1 worm cellular context compared by ENCODE assay signal in the genomic region with DNA sequence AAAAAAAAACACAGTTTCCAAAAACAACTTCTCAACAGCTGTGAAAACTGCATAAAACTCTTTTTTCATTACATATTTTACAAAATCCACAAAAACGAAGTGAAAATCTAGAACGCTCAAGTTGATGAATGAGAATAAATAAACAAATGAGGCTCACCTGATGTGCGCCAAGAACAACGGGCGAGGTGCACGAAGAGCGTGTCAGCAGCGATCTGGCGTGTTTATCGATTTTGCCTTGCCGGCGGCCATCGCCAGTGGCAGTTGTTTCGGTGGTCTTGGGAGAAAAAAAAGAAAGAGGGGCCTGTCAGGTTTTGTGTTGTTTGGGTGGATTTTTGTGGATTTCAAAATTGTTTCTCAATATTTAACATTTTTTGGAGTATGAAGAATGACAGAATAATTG.
TF ChIP-seq lines count a peak whose summit lies in the region.

A gene (minus strand): TSS at position 214 of the 400 bp plus-strand sequence.

TF ChIP-seq in whole organism, L1 larva, 84 proteins besides CTCF, POLR2A, EP300 and RAD21 (continued from another document):
- TF ChIP-seq fkh-4 (tag; optimal IDR thresholded peaks at IDR 0.05; lab: Kevin White, UChicago; ENCODE audit: borderline replicate concordance) (no peak), dpl-1 (GFP tag; optimal IDR thresholded peaks at IDR 0.05; lab: Kevin White, UChicago) (peak; percentile 50 to 70 (median 70)), snu-23 (GFP tag; optimal IDR thresholded peaks at IDR 0.05; lab: Kevin White, UChicago) (peak; percentile 83), jun-1 (tag; optimal IDR thresholded peaks at IDR 0.05; lab: Kevin White, UChicago) (peak; percentile 40), sptf-1 (tag; optimal IDR thresholded peaks at IDR 0.05; lab: Kevin White, UChicago) (no peak), nhr-19 (GFP tag; conservative IDR thresholded peaks at IDR 0.05; lab: Robert Waterston, UW) (peak; percentile 81), lin-14 (GFP tag; optimal IDR thresholded peaks at IDR 0.05; lab: Kevin White, UChicago) (peak; percentile 89), rnt-1 (tag; optimal IDR thresholded peaks at IDR 0.05; lab: Kevin White, UChicago) (peak; percentile 93), zag-1 (tag; optimal IDR thresholded peaks at IDR 0.05; lab: Kevin White, UChicago) (peak; percentile 5), unc-98 (GFP tag; IDR thresholded peaks at IDR 0.05; lab: Robert Waterston, UW) (no peak), pqm-1 (tag; optimal IDR thresholded peaks at IDR 0.05; lab: Kevin White, UChicago) (no peak), mef-2 (tag; optimal IDR thresholded peaks at IDR 0.05; lab: Kevin White, UChicago) (no peak), elt-3 (tag; optimal IDR thresholded peaks at IDR 0.05; lab: Kevin White, UChicago) (peak in 2 of 6 experiments; percentile 28 to 44), isw-1 (GFP tag; IDR thresholded peaks at IDR 0.05; lab: Robert Waterston, UW) (peak; percentile 53), nhr-84 (tag; optimal IDR thresholded peaks at IDR 0.05; lab: Kevin White, UChicago) (no peak), ztf-11 (tag; optimal IDR thresholded peaks at IDR 0.05; lab: Kevin White, UChicago) (no peak), nhr-237 (tag; optimal IDR thresholded peaks at IDR 0.05; lab: Kevin White, UChicago) (no peak), ets-5 (GFP tag; IDR thresholded peaks at IDR 0.05; lab: Robert Waterston, UW) (no peak), lir-3 (tag; optimal IDR thresholded peaks at IDR 0.05; lab: Kevin White, UChicago; ENCODE audit: poor library complexity) (no peak), unc-86 (tag; optimal IDR thresholded peaks at IDR 0.05; lab: Kevin White, UChicago) (peak; percentile 64), unc-30 (tag; optimal IDR thresholded peaks at IDR 0.05; lab: Kevin White, UChicago) (no peak), tlp-1 (tag; optimal IDR thresholded peaks at IDR 0.05; lab: Kevin White, UChicago) (no peak), nhr-77 (tag; optimal IDR thresholded peaks at IDR 0.05; lab: Kevin White, UChicago) (peak; percentile 57), alr-1 (tag; optimal IDR thresholded peaks at IDR 0.05; lab: Kevin White, UChicago; ENCODE audit: borderline replicate concordance) (no peak), nhr-12 (tag; optimal IDR thresholded peaks at IDR 0.05; lab: Kevin White, UChicago) (no peak), C04F5.9 (tag; optimal IDR thresholded peaks at IDR 0.05; lab: Kevin White, UChicago) (no peak)
